Worm (Caenorhabditis elegans): ENCODE measurements around the gene F22E12.1.

The F22E12.1 gene

DNA sequence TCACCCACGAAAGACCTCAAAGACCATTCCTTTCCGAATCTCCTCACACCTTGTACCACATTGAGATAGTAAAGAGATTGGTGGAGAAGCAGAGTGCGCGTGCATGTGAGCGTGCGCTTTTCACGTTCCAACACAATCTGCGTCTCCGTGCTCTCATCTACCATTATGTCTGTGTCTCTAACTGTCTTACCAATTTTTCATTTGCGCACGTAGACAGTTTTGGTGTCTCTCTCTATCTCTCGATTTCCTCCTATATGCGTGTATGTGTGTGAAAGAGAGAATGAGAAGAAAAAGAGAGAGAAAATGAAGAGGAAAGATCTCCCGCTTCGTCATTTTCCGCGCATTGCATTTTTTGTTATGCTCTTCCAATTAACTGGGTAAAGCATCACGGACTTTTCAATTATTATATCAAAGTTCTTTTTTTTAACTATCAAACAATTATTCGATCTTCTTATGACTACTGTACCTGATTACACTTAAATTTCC, 9.5 kb upstream of the F22E12.1 start (continued):
- TF ChIP-seq ztf-11 (tag; optimal IDR thresholded peaks at IDR 0.05): peak in 1 of 2 experiments; percentile 46
- peak; percentile 24 for TF ChIP-seq F16B12.6 (tag; optimal IDR thresholded peaks at IDR 0.05)
- TF ChIP-seq jun-1 (tag; optimal IDR thresholded peaks at IDR 0.05): peak; percentile 92
- TF ChIP-seq efl-3 (GFP tag; optimal IDR thresholded peaks at IDR 0.05): no peak
- peak; percentile 92 to 99 for TF ChIP-seq egl-27 (tag; optimal IDR thresholded peaks at IDR 0.05)
- peak; percentile 89 for TF ChIP-seq lin-13 (GFP tag; optimal IDR thresholded peaks at IDR 0.05)
- TF ChIP-seq sptf-1 (tag; optimal IDR thresholded peaks at IDR 0.05): no peak
- peak; percentile 70 for TF ChIP-seq mef-2 (tag; optimal IDR thresholded peaks at IDR 0.05)
- peak; percentile 39 for TF ChIP-seq lin-15B (tag; optimal IDR thresholded peaks at IDR 0.05)
- TF ChIP-seq blmp-1 (tag; optimal IDR thresholded peaks at IDR 0.05): peak; percentile 94
- no peak for TF ChIP-seq unc-62 (GFP tag; optimal IDR thresholded peaks at IDR 0.05)
- TF ChIP-seq lir-3 (tag; optimal IDR thresholded peaks at IDR 0.05; ENCODE audit: poor library complexity): peak; percentile 75
- peak; percentile 56 for TF ChIP-seq zip-4 (GFP tag; optimal IDR thresholded peaks at IDR 0.05)
- no peak for TF ChIP-seq hlh-4 (tag; optimal IDR thresholded peaks at IDR 0.05)
- peak in 4 of 6 experiments; percentile 90 to 97 (median 93) for TF ChIP-seq elt-3 (tag; optimal IDR thresholded peaks at IDR 0.05)
- TF ChIP-seq zag-1 (tag; optimal IDR thresholded peaks at IDR 0.05): peak; percentile 93
- peak; percentile 95 for TF ChIP-seq nhr-47 (tag; optimal IDR thresholded peaks at IDR 0.05)
- TF ChIP-seq ceh-88 (GFP tag; IDR thresholded peaks at IDR 0.05): peak; percentile 72; the same call in 1 of the 2 replicates
- TF ChIP-seq elt-2 (tag; optimal IDR thresholded peaks at IDR 0.05): peak; percentile 69
- TF ChIP-seq nhr-90 (tag; optimal IDR thresholded peaks at IDR 0.05; ENCODE audit: poor library complexity): peak; percentile 90
- peak; percentile 85 to 91 for TF ChIP-seq efl-1 (optimal IDR thresholded peaks at IDR 0.05)
- TF ChIP-seq efl-1 (GFP tag; optimal IDR thresholded peaks at IDR 0.05 in 1 of 2): peak; percentile 55 to 96
- TF ChIP-seq unc-130 (tag; optimal IDR thresholded peaks at IDR 0.05): peak; percentile 74
- peak; percentile 99 for TF ChIP-seq fkh-8 (tag; optimal IDR thresholded peaks at IDR 0.05)
- no peak for TF ChIP-seq ceh-63 (GFP tag; optimal IDR thresholded peaks at IDR 0.05)
- TF ChIP-seq ces-1 (GFP tag; optimal IDR thresholded peaks at IDR 0.05): peak; percentile 26
- TF ChIP-seq swsn-7 (tag; optimal IDR thresholded peaks at IDR 0.05): peak; percentile 95
- peak; percentile 76 for TF ChIP-seq isw-1 (GFP tag; IDR thresholded peaks at IDR 0.05)
- peak; percentile 85 to 88 for TF ChIP-seq lin-35 (GFP tag; optimal IDR thresholded peaks at IDR 0.05)
- peak; percentile 98 for TF ChIP-seq nhr-71 (tag; optimal IDR thresholded peaks at IDR 0.05)
- TF ChIP-seq ceh-90 (tag; optimal IDR thresholded peaks at IDR 0.05): peak; percentile 9
- TF ChIP-seq lin-39 (tag; optimal IDR thresholded peaks at IDR 0.05): peak; percentile 55
- peak; percentile 76 for TF ChIP-seq ama-1 (optimal IDR thresholded peaks at IDR 0.05)
- peak; percentile 96 for TF ChIP-seq nhr-77 (tag; optimal IDR thresholded peaks at IDR 0.05)
- TF ChIP-seq egl-13 (tag; optimal IDR thresholded peaks at IDR 0.05): peak; percentile 93
- peak; percentile 95 for TF ChIP-seq fkh-10 (GFP tag; optimal IDR thresholded peaks at IDR 0.05)
- TF ChIP-seq ceh-8 (GFP tag; optimal IDR thresholded peaks at IDR 0.05): peak; percentile 77
- TF ChIP-seq snu-23 (GFP tag; optimal IDR thresholded peaks at IDR 0.05): peak; percentile 98
- TF ChIP-seq sup-37 (GFP tag; optimal IDR thresholded peaks at IDR 0.05): peak; percentile 15
- peak; percentile 99 for TF ChIP-seq nhr-85 (tag)
- peak; percentile 90 for TF ChIP-seq pax-3 (tag; optimal IDR thresholded peaks at IDR 0.05)
- TF ChIP-seq unc-30 (tag; optimal IDR thresholded peaks at IDR 0.05): no peak
- TF ChIP-seq nhr-28 (tag; optimal IDR thresholded peaks at IDR 0.05): no peak
- no peak for TF ChIP-seq tlp-1 (tag; optimal IDR thresholded peaks at IDR 0.05)
- TF ChIP-seq mab-9 (GFP tag; IDR thresholded peaks at IDR 0.05): peak; percentile 80
- peak; percentile 47 for TF ChIP-seq nhr-76 (tag; optimal IDR thresholded peaks at IDR 0.05)
- TF ChIP-seq nhr-11 (tag; optimal IDR thresholded peaks at IDR 0.05): peak; percentile 93
- TF ChIP-seq pqm-1 (tag; optimal IDR thresholded peaks at IDR 0.05): peak; percentile 38
- TF ChIP-seq mep-1 (tag; optimal IDR thresholded peaks at IDR 0.05): peak; percentile 95
- TF ChIP-seq lin-14 (GFP tag; optimal IDR thresholded peaks at IDR 0.05): peak; percentile 100
- no peak for TF ChIP-seq fkh-4 (tag; optimal IDR thresholded peaks at IDR 0.05; ENCODE audit: borderline replicate concordance)
- TF ChIP-seq nhr-12 (tag; optimal IDR thresholded peaks at IDR 0.05): no peak
- peak; percentile 50 for TF ChIP-seq C04F5.9 (tag; optimal IDR thresholded peaks at IDR 0.05)
